Fruit fly (Drosophila melanogaster) whole organism, pupa: Measurements from ENCODE around the gene Hug.
"Not testable (repeated sequence)": the region's sequence is repeated elsewhere in the genome, so short reads cannot be mapped to it uniquely, and the experiment has no call there.

Experiments used
- CG10348 ChIP-seq: fragments of 200-800 bp; sonication (Bioruptor generic); IDR thresholded peaks from 2 replicates; pipeline ENCODE4 v1.3.6; 2022; ENCODE audit warnings: missing biosample characterization, missing genetic modification characterization
- CG12605 ChIP-seq: fragments of 200-800 bp; sonication (Bioruptor generic); IDR thresholded peaks from 2 replicates; pipeline ENCODE4 v1.3.6; 2022; ENCODE audit warnings: missing biosample characterization, missing genetic modification characterization
- CG13204 ChIP-seq: fragments of 200-800 bp; sonication (Bioruptor generic); optimal IDR thresholded peaks from 2 replicates; lab custom pipeline; 2018; ENCODE audit warnings: missing biosample characterization, mild to moderate bottlenecking, missing genetic modification characterization, moderate library complexity
- CG14655 ChIP-seq: fragments of 200-800 bp; sonication (Bioruptor generic); optimal IDR thresholded peaks from 3 replicates; lab custom pipeline; 2017; ENCODE audit warnings: mild to moderate bottlenecking, missing biosample characterization, missing genetic modification reagents, missing genetic modification characterization
- CG15710 ChIP-seq: fragments of 200-800 bp; sonication (Bioruptor generic); optimal IDR thresholded peaks from 2 replicates; lab custom pipeline; 2018; ENCODE audit warnings: missing biosample characterization, mild to moderate bottlenecking, missing genetic modification characterization, moderate library complexity
- CG17806 ChIP-seq: fragments of 200-800 bp; sonication (Bioruptor generic); optimal IDR thresholded peaks from 2 replicates; lab custom pipeline; 2018; ENCODE audit warnings: missing biosample characterization, mild to moderate bottlenecking, missing genetic modification characterization, moderate library complexity
- CG32121 ChIP-seq: fragments of 200-800 bp; sonication (Bioruptor generic); IDR thresholded peaks from 2 replicates; pipeline ENCODE4 v1.3.6; 2022; ENCODE audit warnings: missing biosample characterization, missing genetic modification characterization
- CG34367 ChIP-seq: fragments of 200-800 bp; sonication (Bioruptor generic); optimal IDR thresholded peaks from 2 replicates; lab custom pipeline; 2018; ENCODE audit warnings: missing biosample characterization, mild to moderate bottlenecking, missing genetic modification characterization
- CG4496 ChIP-seq: fragments of 200-800 bp; sonication (Bioruptor generic); IDR thresholded peaks from 3 replicates; pipeline ENCODE4 v1.3.6; 2022; ENCODE audit warnings: missing biosample characterization, missing genetic modification characterization
- CG8159 ChIP-seq: fragments of 200-800 bp; sonication (Bioruptor generic); optimal IDR thresholded peaks from 3 replicates; lab custom pipeline; 2018; ENCODE audit warnings: missing biosample characterization, mild to moderate bottlenecking, missing genetic modification characterization, moderate library complexity
- CG8301 ChIP-seq: fragments of 200-800 bp; sonication (Bioruptor generic); optimal IDR thresholded peaks from 2 replicates; lab custom pipeline; 2018; ENCODE audit warnings: missing biosample characterization, mild to moderate bottlenecking, missing genetic modification characterization
- CG9948 ChIP-seq: fragments of 200-800 bp; sonication (Bioruptor generic); optimal IDR thresholded peaks from 2 replicates; lab custom pipeline; 2018; ENCODE audit warnings: missing biosample characterization, mild to moderate bottlenecking, missing genetic modification characterization, moderate library complexity
- D1 ChIP-seq: fragments of 200-800 bp; sonication (Bioruptor generic); optimal IDR thresholded peaks from 2 replicates; lab custom pipeline; 2018; ENCODE audit warnings: missing biosample characterization, mild to moderate bottlenecking, missing genetic modification characterization, moderate library complexity
- EcR ChIP-seq: fragments of 200-800 bp; sonication (Bioruptor generic); optimal IDR thresholded peaks from 3 replicates; lab custom pipeline; 2019; ENCODE audit warnings: missing biosample characterization, missing genetic modification characterization, mild to moderate bottlenecking, moderate library complexity, missing genetic modification reagents
- Ets98B ChIP-seq: fragments of 200-800 bp; sonication (Bioruptor generic); IDR thresholded peaks from 2 replicates; pipeline ENCODE4 v1.3.6; 2022; ENCODE audit warnings: missing biosample characterization, missing genetic modification characterization
- Pif1A ChIP-seq: fragments of 200-800 bp; sonication (Bioruptor generic); optimal IDR thresholded peaks from 3 replicates; lab custom pipeline; 2016; ENCODE audit warnings: missing biosample characterization, missing genetic modification characterization
- Pif1B ChIP-seq: fragments of 200-800 bp; sonication (Bioruptor generic); optimal IDR thresholded peaks from 3 replicates; lab custom pipeline; 2016; ENCODE audit warnings: missing biosample characterization, missing genetic modification characterization
- Snoo ChIP-seq: fragments of 200-800 bp; sonication (Bioruptor generic); optimal IDR thresholded peaks from 3 replicates; lab custom pipeline; 2017; ENCODE audit warnings: missing biosample characterization, mild to moderate bottlenecking, missing genetic modification characterization, inconsistent platforms
- fd96Ca ChIP-seq: fragments of 200-800 bp; sonication (Bioruptor generic); IDR thresholded peaks from 3 replicates; pipeline ENCODE4 v1.3.6; 2022; ENCODE audit warnings: missing biosample characterization, missing genetic modification characterization
- gl ChIP-seq: fragments of 200-800 bp; sonication (Bioruptor generic); optimal IDR thresholded peaks from 2 replicates; lab custom pipeline; 2018; ENCODE audit warnings: missing biosample characterization, mild to moderate bottlenecking, missing genetic modification characterization
- rn ChIP-seq: fragments of 200-800 bp; sonication (Bioruptor generic); IDR thresholded peaks from 2 replicates; pipeline ENCODE4 v1.3.6; 2022; ENCODE audit warnings: missing biosample characterization, missing genetic modification characterization

The Hug gene

DNA sequence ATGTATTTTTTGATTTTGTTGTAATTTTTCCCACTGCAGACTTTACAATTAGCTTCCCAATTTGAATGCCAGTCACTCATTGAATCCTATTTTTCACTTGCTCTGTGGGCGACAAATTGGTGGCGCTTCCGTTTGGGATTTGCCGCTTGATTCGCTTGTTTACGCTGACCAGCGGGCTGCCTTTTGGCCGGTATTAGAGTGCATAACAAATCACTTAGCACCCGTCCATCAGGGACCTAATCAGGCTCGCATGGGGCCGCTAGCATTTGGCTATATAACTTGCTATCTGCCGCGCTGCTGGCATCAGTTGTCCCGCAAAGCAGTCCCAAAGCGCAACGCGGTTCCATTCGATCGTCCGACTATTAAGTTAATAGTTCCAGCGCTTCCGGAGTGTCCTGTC lies at the start of gene Hug:
Gene Hug (plus strand): TSS at position 301 of the 400 bp plus-strand sequence.
- TF ChIP-seq fd96Ca (GFP tag; lab: Robert Waterston, UW) = no peak
- TF ChIP-seq CG8159 = no peak

DNA sequence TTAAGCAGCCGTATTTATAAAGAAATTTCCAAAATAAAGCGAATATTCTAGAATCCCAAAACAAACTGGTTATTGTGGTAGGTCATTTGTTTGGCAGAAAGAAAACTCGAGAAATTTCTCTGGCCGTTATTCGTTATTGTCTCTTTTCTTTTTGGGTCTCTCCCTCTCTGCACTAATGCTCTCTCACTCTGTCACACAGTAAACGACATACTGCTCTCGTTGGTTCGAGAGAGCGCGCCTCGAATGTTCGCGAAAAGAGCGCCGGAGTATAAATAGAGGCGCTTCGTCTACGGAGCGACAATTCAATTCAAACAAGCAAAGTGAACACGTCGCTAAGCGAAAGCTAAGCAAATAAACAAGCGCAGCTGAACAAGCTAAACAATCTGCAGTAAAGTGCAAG lies 23.8 kb upstream of the Hug start, which contains the start of gene Hsp70Bbb:
Gene Hsp70Bbb (plus strand): TSS at position 301 of the 400 bp plus-strand sequence.
- TF ChIP-seq CG9948 (tag; lab: Kevin White, UChicago); CG13204 (GFP tag; lab: Kevin White, UChicago); CG12605: not testable (repeated sequence)
- TF ChIP-seq, all 21 proteins: peak for 0; not testable (repeated sequence) for 21

DNA sequence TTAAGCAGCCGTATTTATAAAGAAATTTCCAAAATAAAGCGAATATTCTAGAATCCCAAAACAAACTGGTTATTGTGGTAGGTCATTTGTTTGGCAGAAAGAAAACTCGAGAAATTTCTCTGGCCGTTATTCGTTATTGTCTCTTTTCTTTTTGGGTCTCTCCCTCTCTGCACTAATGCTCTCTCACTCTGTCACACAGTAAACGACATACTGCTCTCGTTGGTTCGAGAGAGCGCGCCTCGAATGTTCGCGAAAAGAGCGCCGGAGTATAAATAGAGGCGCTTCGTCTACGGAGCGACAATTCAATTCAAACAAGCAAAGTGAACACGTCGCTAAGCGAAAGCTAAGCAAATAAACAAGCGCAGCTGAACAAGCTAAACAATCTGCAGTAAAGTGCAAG lies 20.5 kb upstream of the Hug start, which contains the start of gene Hsp70Bb:
Gene Hsp70Bb (plus strand): TSS at position 301 of the 400 bp plus-strand sequence.
- not testable (repeated sequence) for TF ChIP-seq CG4496; Pif1A (GFP tag; lab: Kevin White, UChicago); Snoo (tag; lab: Kevin White, UChicago)

DNA sequence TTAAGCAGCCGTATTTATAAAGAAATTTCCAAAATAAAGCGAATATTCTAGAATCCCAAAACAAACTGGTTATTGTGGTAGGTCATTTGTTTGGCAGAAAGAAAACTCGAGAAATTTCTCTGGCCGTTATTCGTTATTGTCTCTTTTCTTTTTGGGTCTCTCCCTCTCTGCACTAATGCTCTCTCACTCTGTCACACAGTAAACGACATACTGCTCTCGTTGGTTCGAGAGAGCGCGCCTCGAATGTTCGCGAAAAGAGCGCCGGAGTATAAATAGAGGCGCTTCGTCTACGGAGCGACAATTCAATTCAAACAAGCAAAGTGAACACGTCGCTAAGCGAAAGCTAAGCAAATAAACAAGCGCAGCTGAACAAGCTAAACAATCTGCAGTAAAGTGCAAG lies 17.2 kb upstream of the Hug start, which contains the start of gene Hsp70Bc:
Gene Hsp70Bc (plus strand): TSS at position 301 of the 400 bp plus-strand sequence.
- TF ChIP-seq CG15710 (tag; lab: Kevin White, UChicago); Snoo (tag; lab: Kevin White, UChicago); CG12605: not testable (repeated sequence)
- TF ChIP-seq, all 21 proteins: peak for 0; not testable (repeated sequence) for 21

DNA sequence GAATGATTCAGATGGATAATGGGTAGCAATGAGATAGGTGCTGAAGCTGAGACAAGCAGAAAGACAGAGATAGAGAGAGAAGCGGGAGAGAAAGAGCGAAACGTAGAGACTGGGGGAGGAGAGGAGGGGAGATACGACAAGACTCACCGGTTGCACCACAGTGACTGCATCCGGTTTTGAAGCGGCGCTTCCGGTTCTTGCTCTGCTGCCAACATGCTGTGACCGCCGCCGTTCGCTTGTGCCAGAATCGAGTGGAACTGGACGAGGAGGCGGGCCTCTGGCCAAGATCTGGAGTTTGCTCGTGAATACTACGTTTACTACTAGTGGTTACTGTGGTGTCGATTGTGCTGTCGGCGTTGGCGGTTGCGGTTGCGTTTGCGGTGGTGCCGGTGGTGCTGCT lies 11.0 kb upstream of the Hug start:
- peak; percentile 5 for TF ChIP-seq CG13204 (GFP tag; lab: Kevin White, UChicago)
- no peak for TF ChIP-seq CG15710 (tag; lab: Kevin White, UChicago)
- TF ChIP-seq Pif1B (GFP tag; lab: Kevin White, UChicago) = no peak
- TF ChIP-seq CG32121 (GFP tag; lab: Robert Waterston, UW) = no peak
- TF ChIP-seq Snoo (tag; lab: Kevin White, UChicago) = no peak
- 0 out of 3 replicates have a peak, but pooled peaks have one; percentile 7 for TF ChIP-seq fd96Ca (GFP tag; lab: Robert Waterston, UW)
- TF ChIP-seq CG12605 = no peak
- TF ChIP-seq Pif1A (GFP tag; lab: Kevin White, UChicago) = no peak
- no peak for TF ChIP-seq gl (tag; lab: Kevin White, UChicago)
- TF ChIP-seq EcR = no peak
- no peak for TF ChIP-seq D1 (tag; lab: Kevin White, UChicago)
- no peak for TF ChIP-seq CG10348 (GFP tag; lab: Robert Waterston, UW)
- TF ChIP-seq Ets98B = no peak
- TF ChIP-seq CG4496 = 0 out of 3 replicates have a peak, but pooled peaks have one; percentile 25
- no peak for TF ChIP-seq CG8301 (tag; lab: Kevin White, UChicago)
- no peak for TF ChIP-seq CG9948 (tag; lab: Kevin White, UChicago)
- TF ChIP-seq rn (GFP tag; lab: Robert Waterston, UW) = no peak
- no peak for TF ChIP-seq CG8159
- no peak for TF ChIP-seq CG17806 (tag; lab: Kevin White, UChicago)
- no peak for TF ChIP-seq CG34367 (tag; lab: Kevin White, UChicago)
- no peak for TF ChIP-seq CG14655

DNA sequence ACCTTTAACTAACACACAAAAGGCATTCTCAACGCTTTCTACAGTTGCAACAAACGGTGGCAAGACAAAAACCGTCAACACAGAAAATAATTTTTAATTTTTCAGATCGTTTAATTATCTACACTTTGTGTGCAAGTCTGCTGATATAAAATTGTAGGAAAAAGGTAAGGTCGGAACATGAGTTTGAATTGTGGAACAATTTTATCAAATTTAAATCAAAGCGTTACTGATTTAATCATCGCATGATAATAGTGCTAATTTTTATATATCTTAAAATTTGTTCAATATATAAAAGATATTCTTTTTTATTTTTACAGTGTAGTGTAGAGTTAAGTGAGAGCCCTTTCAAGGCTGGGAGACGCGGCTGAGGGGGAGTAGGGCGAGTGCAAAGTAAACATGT lies 17.0 kb downstream of the Hug start:
- TF ChIP-seq CG14655 (no peak), Pif1B (GFP tag; lab: Kevin White, UChicago) (no peak), D1 (tag; lab: Kevin White, UChicago) (no peak), fd96Ca (GFP tag; lab: Robert Waterston, UW) (no peak), CG8159 (peak; percentile 41)

DNA sequence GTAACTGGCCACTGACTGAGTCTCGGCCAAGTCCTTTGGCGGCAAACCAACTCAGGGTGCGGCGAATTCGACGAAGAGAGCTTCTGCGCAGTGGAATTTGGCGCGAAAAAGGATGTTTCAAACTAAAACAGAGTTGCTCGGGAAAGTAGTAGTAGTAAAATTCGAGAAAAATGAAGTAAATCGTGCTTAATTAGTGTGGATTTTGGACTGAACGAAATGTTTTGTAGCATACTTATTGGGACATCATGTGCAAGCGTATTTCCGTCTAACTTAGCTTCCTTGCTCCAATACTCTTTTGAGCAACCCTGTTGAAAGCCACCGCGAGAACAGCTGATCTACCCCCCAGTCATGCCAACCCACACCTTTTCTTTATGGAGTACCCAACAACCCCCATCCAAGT lies 22.2 kb downstream of the Hug start, which contains the start of gene Octbeta3R:
Gene Octbeta3R (minus strand): TSS at position 1 of the 400 bp plus-strand sequence.
- no peak for TF ChIP-seq CG13204 (GFP tag; lab: Kevin White, UChicago)
- no peak for TF ChIP-seq CG17806 (tag; lab: Kevin White, UChicago)
- no peak for TF ChIP-seq fd96Ca (GFP tag; lab: Robert Waterston, UW)
- no peak for TF ChIP-seq gl (tag; lab: Kevin White, UChicago)
- TF ChIP-seq CG32121 (GFP tag; lab: Robert Waterston, UW) = no peak
- no peak for TF ChIP-seq CG4496
- no peak for TF ChIP-seq Snoo (tag; lab: Kevin White, UChicago)
- TF ChIP-seq CG14655 = no peak
- TF ChIP-seq CG34367 (tag; lab: Kevin White, UChicago) = no peak
- TF ChIP-seq CG15710 (tag; lab: Kevin White, UChicago) = no peak
- TF ChIP-seq CG9948 (tag; lab: Kevin White, UChicago) = no peak
- TF ChIP-seq Ets98B = no peak
- TF ChIP-seq rn (GFP tag; lab: Robert Waterston, UW) = no peak
